Worm (Caenorhabditis elegans): Measurements from ENCODE around the gene Y39A3A.3.

The Y39A3A.3 gene

ce11 chrIII:2032327-2033093, 35.6 kb downstream of the Y39A3A.3 start:
- 0 out of 2 replicates have a peak, but pooled peaks have one; percentile 24 for TF ChIP-seq ztf-29 (GFP tag; IDR thresholded peaks at IDR 0.05)
- peak; percentile 14; the same call in 1 of the 2 replicates for TF ChIP-seq T22C8.4 (GFP tag; IDR thresholded peaks at IDR 0.05)
- TF ChIP-seq ztf-23 (GFP tag; IDR thresholded peaks at IDR 0.05) = 0 out of 2 replicates have a peak, but pooled peaks have one; percentile 33
- TF ChIP-seq med-1 (GFP tag; optimal IDR thresholded peaks at IDR 0.05; ENCODE audit: insufficient read depth) = no peak
- peak; percentile 68 for TF ChIP-seq flt-1 (GFP tag; IDR thresholded peaks at IDR 0.05)
- TF ChIP-seq ref-1 (GFP tag; conservative IDR thresholded peaks at IDR 0.05) = no peak
- TF ChIP-seq tab-1 (GFP tag; IDR thresholded peaks at IDR 0.05) = peak; percentile 66; the same call in 1 of the 2 replicates
- 0 out of 2 replicates have a peak, but pooled peaks have one; percentile 26 for TF ChIP-seq klf-2 (GFP tag; conservative IDR thresholded peaks at IDR 0.05)
- TF ChIP-seq cog-1 (tag; optimal IDR thresholded peaks at IDR 0.05) = no peak

DNA sequence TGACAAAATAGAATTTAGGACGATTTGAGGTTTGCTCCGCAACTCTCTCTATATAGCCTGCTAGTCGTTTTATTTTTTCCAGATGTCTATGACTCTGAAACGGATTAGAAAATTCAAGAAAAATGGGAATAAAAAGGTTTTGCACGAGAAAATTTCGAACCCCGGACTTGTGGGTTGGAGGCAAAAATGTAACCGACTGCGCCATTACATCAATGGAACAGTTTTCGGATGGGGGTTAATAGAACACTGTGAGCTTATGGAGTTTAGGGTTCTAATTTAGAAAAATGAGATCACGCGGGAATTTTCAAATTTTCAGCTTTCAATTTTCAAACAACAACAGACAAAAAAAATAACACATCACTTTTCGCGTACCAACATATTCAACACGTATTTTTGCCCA, 36.4 kb downstream of the Y39A3A.3 start:
- TF ChIP-seq ztf-23 (GFP tag; IDR thresholded peaks at IDR 0.05) (no peak), ztf-29 (GFP tag; IDR thresholded peaks at IDR 0.05) (no peak), ref-1 (GFP tag; conservative IDR thresholded peaks at IDR 0.05) (no peak), cog-1 (tag; optimal IDR thresholded peaks at IDR 0.05) (no peak), tab-1 (GFP tag; IDR thresholded peaks at IDR 0.05) (no peak)

ce11 chrIII:2030776-2031565, 37.2 kb downstream of the Y39A3A.3 start:
- no peak for TF ChIP-seq med-1 (GFP tag; optimal IDR thresholded peaks at IDR 0.05; ENCODE audit: insufficient read depth)
- peak; percentile 57; the same call in 1 of the 2 replicates for TF ChIP-seq tab-1 (GFP tag; IDR thresholded peaks at IDR 0.05)
- 0 out of 2 replicates have a peak, but pooled peaks have one; percentile 24 for TF ChIP-seq flt-1 (GFP tag; IDR thresholded peaks at IDR 0.05)

DNA sequence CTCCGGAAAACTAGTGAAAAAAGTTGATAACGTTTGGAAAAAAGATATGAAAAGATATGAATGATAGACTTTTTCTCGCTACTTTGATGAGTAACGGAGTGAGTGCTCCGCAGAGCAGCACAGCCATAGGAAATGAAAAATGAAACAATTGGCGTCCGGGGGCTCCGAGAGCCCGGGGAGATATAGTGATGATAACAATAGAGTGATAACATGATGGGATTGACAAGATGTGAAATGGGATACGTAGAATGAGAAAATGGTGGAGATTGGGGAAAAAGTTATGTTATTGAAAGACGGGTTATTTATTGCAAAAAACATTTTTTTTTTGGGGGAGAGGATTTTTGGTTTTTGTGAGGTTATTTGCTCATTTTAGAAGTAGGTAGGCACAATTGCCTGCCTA, 40.6 kb downstream of the Y39A3A.3 start:
- TF ChIP-seq ztf-23 (GFP tag; IDR thresholded peaks at IDR 0.05) = no peak
- TF ChIP-seq cog-1 (tag; optimal IDR thresholded peaks at IDR 0.05) = no peak
- no peak for TF ChIP-seq T22C8.4 (GFP tag; IDR thresholded peaks at IDR 0.05)
- TF ChIP-seq tab-1 (GFP tag; IDR thresholded peaks at IDR 0.05) = no peak
- TF ChIP-seq ztf-29 (GFP tag; IDR thresholded peaks at IDR 0.05) = no peak
- TF ChIP-seq ref-1 (GFP tag; conservative IDR thresholded peaks at IDR 0.05) = no peak
- TF ChIP-seq klf-2 (GFP tag; conservative IDR thresholded peaks at IDR 0.05) = no peak
- no peak for TF ChIP-seq flt-1 (GFP tag; IDR thresholded peaks at IDR 0.05)
- no peak for TF ChIP-seq med-1 (GFP tag; optimal IDR thresholded peaks at IDR 0.05; ENCODE audit: insufficient read depth)

- no peak for TF ChIP-seq flt-1 (GFP tag; IDR thresholded peaks at IDR 0.05)
- TF ChIP-seq med-1 (GFP tag; optimal IDR thresholded peaks at IDR 0.05; ENCODE audit: insufficient read depth) = no peak
- no peak for TF ChIP-seq ztf-29 (GFP tag; IDR thresholded peaks at IDR 0.05)
- TF ChIP-seq klf-2 (GFP tag; conservative IDR thresholded peaks at IDR 0.05) = no peak
- TF ChIP-seq cog-1 (tag; optimal IDR thresholded peaks at IDR 0.05) = no peak
- no peak for TF ChIP-seq T22C8.4 (GFP tag; IDR thresholded peaks at IDR 0.05)
- no peak for TF ChIP-seq ref-1 (GFP tag; conservative IDR thresholded peaks at IDR 0.05)
- no peak for TF ChIP-seq ztf-23 (GFP tag; IDR thresholded peaks at IDR 0.05)
- TF ChIP-seq tab-1 (GFP tag; IDR thresholded peaks at IDR 0.05) = no peak
Measured at ce11 chrIII:2021495-2021894, 46.7 kb downstream of the Y39A3A.3 start, which contains the start of gene ckr-2. Gene ckr-2, minus strand, starts transcription at chrIII:2021595.

All from whole organism, midembryonic.